Fruit fly (Drosophila melanogaster): Measurements from ENCODE around the gene Srp54.

The Srp54 gene

DNA sequence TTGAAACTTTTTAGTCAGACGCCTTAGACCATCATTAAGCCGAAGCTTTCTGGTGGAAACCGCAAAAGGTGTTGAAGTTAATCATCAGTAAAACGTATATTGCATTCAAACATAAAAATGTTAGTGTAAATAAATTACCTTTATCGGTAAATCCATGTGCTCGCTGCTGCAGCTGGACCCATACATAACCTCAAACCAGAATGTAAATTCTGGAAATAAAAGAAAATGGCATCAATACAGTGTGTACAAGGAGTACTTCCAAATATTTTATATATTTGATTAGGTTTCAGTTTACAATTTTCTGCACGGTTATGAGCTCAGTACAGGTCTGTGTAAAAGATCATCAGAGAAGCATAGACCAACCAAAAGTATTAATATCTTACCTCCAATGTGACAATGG is 18.5 kb upstream of the Srp54 start:
- TF ChIP-seq rgr (GFP tag; optimal IDR thresholded peaks at IDR 0.05) = peak; percentile 49
- TF ChIP-seq sv (GFP tag; optimal IDR thresholded peaks at IDR 0.05) = no peak
- TF ChIP-seq dsf (GFP tag; optimal IDR thresholded peaks at IDR 0.05; ENCODE audit: borderline replicate concordance) = no peak

DNA sequence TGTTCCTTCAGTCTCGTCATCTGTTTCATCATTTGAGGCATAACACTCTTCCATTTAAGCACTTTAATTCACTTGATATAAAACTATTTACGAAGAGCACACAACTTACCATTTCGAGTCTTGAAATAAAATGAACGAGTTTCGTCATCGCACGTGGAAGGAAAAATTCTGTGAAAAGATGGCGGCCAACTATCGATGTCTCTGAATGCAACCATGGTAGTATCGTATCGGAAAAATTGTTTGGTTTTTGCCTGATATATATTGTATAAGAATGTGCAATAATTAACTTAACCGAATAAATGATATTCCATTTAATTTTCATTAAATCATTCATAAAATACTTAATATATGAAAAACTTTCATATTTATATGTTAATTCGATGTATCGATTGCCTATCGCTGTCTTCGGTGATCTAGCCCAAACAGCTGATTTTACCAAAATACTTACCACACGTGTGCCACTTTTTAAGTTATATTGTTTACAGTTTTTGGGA is 17.8 kb upstream of the Srp54 start, which contains the start of gene Bka:
Bka (plus strand) TSS at position 417 of the 494 bp plus-strand sequence.
- TF ChIP-seq sv (GFP tag; optimal IDR thresholded peaks at IDR 0.05) (peak; percentile 52), CG32264 (GFP tag; optimal IDR thresholded peaks at IDR 0.05) (no peak), Abd-B (GFP tag; optimal IDR thresholded peaks at IDR 0.05) (no peak), woc (GFP tag; optimal IDR thresholded peaks at IDR 0.05) (no peak), lola (GFP tag; optimal IDR thresholded peaks at IDR 0.05) (no peak), foxo (GFP tag; optimal IDR thresholded peaks at IDR 0.05) (peak in 1 of 2 experiments; percentile 43), ey (GFP tag; optimal IDR thresholded peaks at IDR 0.05) (no peak), Dif (GFP tag; optimal IDR thresholded peaks at IDR 0.05; ENCODE audit: partially characterized antibody) (no peak), Hnf4 (GFP tag; optimal IDR thresholded peaks at IDR 0.05) (peak; percentile 66), psq (GFP tag; optimal IDR thresholded peaks at IDR 0.05) (peak; percentile 21), Jra (GFP tag; optimal IDR thresholded peaks at IDR 0.05) (no peak), tai (GFP tag; optimal IDR thresholded peaks at IDR 0.05) (no peak), Hr83 (GFP tag; optimal IDR thresholded peaks at IDR 0.05; ENCODE audit: poor library complexity, severe bottlenecking) (no peak), CG9705 (GFP tag; optimal IDR thresholded peaks at IDR 0.05) (peak; percentile 30), usp (GFP tag; optimal IDR thresholded peaks at IDR 0.05) (no peak), Rel (GFP tag; optimal IDR thresholded peaks at IDR 0.05) (no peak), Rel (tag; optimal IDR thresholded peaks at IDR 0.05) (peak; percentile 50), Vsx2 (GFP tag; optimal IDR thresholded peaks at IDR 0.05; ENCODE audit: partially characterized antibody) (no peak), Dfd (GFP tag; optimal IDR thresholded peaks at IDR 0.05) (no peak), Mio (GFP tag; optimal IDR thresholded peaks at IDR 0.05) (no peak), dsf (GFP tag; optimal IDR thresholded peaks at IDR 0.05; ENCODE audit: borderline replicate concordance) (no peak), sage (GFP tag; optimal IDR thresholded peaks at IDR 0.05) (peak; percentile 55), br (GFP tag; optimal IDR thresholded peaks at IDR 0.05) (peak; percentile 36), dmrt93B (GFP tag; optimal IDR thresholded peaks at IDR 0.05) (no peak), CrebA (GFP tag; optimal IDR thresholded peaks at IDR 0.05; ENCODE audit: borderline replicate concordance) (no peak), brk (GFP tag; optimal IDR thresholded peaks at IDR 0.05) (peak; percentile 86), N (GFP tag; optimal IDR thresholded peaks at IDR 0.05) (no peak), rgr (GFP tag; optimal IDR thresholded peaks at IDR 0.05) (peak; percentile 76), fru (GFP tag; optimal IDR thresholded peaks at IDR 0.05) (no peak), GATAd (GFP tag; optimal IDR thresholded peaks at IDR 0.05) (no peak), h (GFP tag; optimal IDR thresholded peaks at IDR 0.05) (peak; percentile 56), pan (optimal IDR thresholded peaks at IDR 0.05) (no peak), dl (GFP tag; optimal IDR thresholded peaks at IDR 0.05; ENCODE audit: insufficient read depth in 1 of 2, partially characterized antibody in 2 of 2) (no peak), OdsH (GFP tag; optimal IDR thresholded peaks at IDR 0.05) (peak; percentile 60), Hr78 (GFP tag; optimal IDR thresholded peaks at IDR 0.05) (no peak), HLH106 (tag; optimal IDR thresholded peaks at IDR 0.05) (peak; percentile 49), Sp1 (GFP tag; optimal IDR thresholded peaks at IDR 0.05) (peak; percentile 76), Myc (optimal IDR thresholded peaks at IDR 0.05) (peak; percentile 82), jim (GFP tag; optimal IDR thresholded peaks at IDR 0.05) (no peak)

DNA sequence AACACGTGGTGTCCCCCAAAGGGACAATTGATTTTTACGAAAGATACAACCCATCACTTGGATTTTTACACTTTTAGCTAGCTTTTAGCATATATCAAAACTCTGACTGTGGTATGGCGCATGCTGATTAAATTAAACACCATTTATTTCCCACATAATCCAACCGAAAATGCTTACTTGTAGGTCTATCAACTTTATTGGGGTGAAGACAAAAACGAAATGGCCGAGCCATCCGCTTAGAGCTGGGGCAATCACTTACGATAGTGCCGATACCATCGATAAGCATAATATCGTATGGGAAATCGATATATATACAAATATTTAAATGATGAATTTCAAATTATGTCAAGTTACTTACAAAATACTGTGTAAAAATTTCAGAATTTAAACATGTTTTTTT is 15.4 kb upstream of the Srp54 start, which contains the start of gene RpS2:
RpS2 (minus strand) TSS at position 257 of the 400 bp plus-strand sequence.
- TF ChIP-seq GATAd (GFP tag; optimal IDR thresholded peaks at IDR 0.05) = no peak
- TF ChIP-seq Abd-B (GFP tag; optimal IDR thresholded peaks at IDR 0.05) = no peak
- TF ChIP-seq Mio (GFP tag; optimal IDR thresholded peaks at IDR 0.05) = peak; percentile 8
- no peak for TF ChIP-seq N (GFP tag; optimal IDR thresholded peaks at IDR 0.05)
- no peak for TF ChIP-seq tai (GFP tag; optimal IDR thresholded peaks at IDR 0.05)
- TF ChIP-seq h (GFP tag; optimal IDR thresholded peaks at IDR 0.05) = peak; percentile 48
- peak; percentile 83 for TF ChIP-seq brk (GFP tag; optimal IDR thresholded peaks at IDR 0.05)
- TF ChIP-seq dmrt93B (GFP tag; optimal IDR thresholded peaks at IDR 0.05) = no peak
- peak; percentile 47 for TF ChIP-seq dsf (GFP tag; optimal IDR thresholded peaks at IDR 0.05; ENCODE audit: borderline replicate concordance)
- TF ChIP-seq dl (GFP tag; optimal IDR thresholded peaks at IDR 0.05; ENCODE audit: insufficient read depth in 1 of 2, partially characterized antibody in 2 of 2) = no peak
- no peak for TF ChIP-seq CrebA (GFP tag; optimal IDR thresholded peaks at IDR 0.05; ENCODE audit: borderline replicate concordance)
- no peak for TF ChIP-seq pan (optimal IDR thresholded peaks at IDR 0.05)
- TF ChIP-seq Dfd (GFP tag; optimal IDR thresholded peaks at IDR 0.05) = no peak
- peak; percentile 62 for TF ChIP-seq Sp1 (GFP tag; optimal IDR thresholded peaks at IDR 0.05)
- no peak for TF ChIP-seq HLH106 (tag; optimal IDR thresholded peaks at IDR 0.05)
- peak; percentile 51 for TF ChIP-seq br (GFP tag; optimal IDR thresholded peaks at IDR 0.05)
- TF ChIP-seq sage (GFP tag; optimal IDR thresholded peaks at IDR 0.05) = no peak
- peak; percentile 79 for TF ChIP-seq Hnf4 (GFP tag; optimal IDR thresholded peaks at IDR 0.05)
- TF ChIP-seq lola (GFP tag; optimal IDR thresholded peaks at IDR 0.05) = no peak
- TF ChIP-seq sv (GFP tag; optimal IDR thresholded peaks at IDR 0.05) = peak; percentile 19
- peak; percentile 25 for TF ChIP-seq CG9705 (GFP tag; optimal IDR thresholded peaks at IDR 0.05)
- TF ChIP-seq OdsH (GFP tag; optimal IDR thresholded peaks at IDR 0.05) = peak; percentile 41
- peak; percentile 53 for TF ChIP-seq Myc (optimal IDR thresholded peaks at IDR 0.05)
- TF ChIP-seq Hr78 (GFP tag; optimal IDR thresholded peaks at IDR 0.05) = no peak
- TF ChIP-seq Hr83 (GFP tag; optimal IDR thresholded peaks at IDR 0.05; ENCODE audit: poor library complexity, severe bottlenecking) = peak; percentile 71
- TF ChIP-seq fru (GFP tag; optimal IDR thresholded peaks at IDR 0.05) = peak; percentile 32
- TF ChIP-seq Rel (GFP tag; optimal IDR thresholded peaks at IDR 0.05) = no peak
- peak; percentile 2 for TF ChIP-seq Rel (tag; optimal IDR thresholded peaks at IDR 0.05)
- peak; percentile 47 for TF ChIP-seq Jra (GFP tag; optimal IDR thresholded peaks at IDR 0.05)
- TF ChIP-seq rgr (GFP tag; optimal IDR thresholded peaks at IDR 0.05) = peak; percentile 69
- TF ChIP-seq foxo (GFP tag; optimal IDR thresholded peaks at IDR 0.05) = peak in 1 of 2 experiments; percentile 40
- TF ChIP-seq ey (GFP tag; optimal IDR thresholded peaks at IDR 0.05) = peak; percentile 9
